Fruit fly (Drosophila melanogaster): ENCODE results near the gene CG42779.

CG42779 gene

DNA sequence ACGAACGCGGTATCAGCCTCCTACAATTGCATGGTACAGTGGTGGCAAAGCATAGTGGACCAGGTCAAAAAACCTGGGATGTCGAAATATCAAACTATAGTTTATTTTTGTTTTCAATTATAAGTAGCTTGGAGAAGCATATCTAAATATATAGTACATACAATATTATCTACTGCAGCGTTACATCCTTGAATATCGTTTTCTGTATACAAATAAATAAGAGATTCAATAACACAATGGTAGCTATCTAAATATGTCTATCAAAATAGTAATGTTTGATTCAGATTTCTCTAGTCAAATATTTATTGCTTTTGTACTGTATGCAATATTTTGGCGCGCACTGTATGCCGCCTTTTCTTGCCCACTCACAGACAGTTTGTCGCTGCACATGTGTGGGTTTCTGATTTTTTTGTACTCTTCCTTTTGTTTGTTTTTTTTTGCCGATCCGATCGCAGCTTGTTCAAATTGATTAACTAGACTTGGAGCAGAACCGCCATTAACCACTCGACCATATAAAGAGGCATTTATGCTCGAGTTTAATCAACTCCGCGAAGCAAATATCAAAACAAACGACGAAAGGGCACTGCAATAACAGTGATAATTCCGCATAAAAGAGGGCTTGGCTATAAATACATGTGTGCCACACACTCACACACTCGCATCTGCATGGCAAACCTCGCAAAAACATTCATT lies 40.6 kb upstream of the CG42779 start (continued):
- TF ChIP-seq Deaf1 (tag; optimal IDR thresholded peaks at IDR 0.05) (peak; percentile 80), Lim3 (GFP tag; IDR thresholded peaks at IDR 0.05) (peak; percentile 80), sqz (GFP tag; optimal IDR thresholded peaks at IDR 0.05) (peak; percentile 88), chif (GFP tag; optimal IDR thresholded peaks at IDR 0.05) (peak; percentile 89 to 93), CG5953 (GFP tag; IDR thresholded peaks at IDR 0.05) (peak; percentile 92), ems (GFP tag; optimal IDR thresholded peaks at IDR 0.05) (peak; percentile 92), CG9932 (GFP tag; IDR thresholded peaks at IDR 0.05) (peak; percentile 86), CG12155 (GFP tag; optimal IDR thresholded peaks at IDR 0.05) (peak; percentile 87), p53 (GFP tag; optimal IDR thresholded peaks at IDR 0.05) (peak; percentile 63), nerfin-2 (GFP tag; IDR thresholded peaks at IDR 0.05; ENCODE audit: partially characterized antibody) (no peak), corto (GFP tag; optimal IDR thresholded peaks at IDR 0.05) (peak; percentile 65), H2.0 (GFP tag; IDR thresholded peaks at IDR 0.05) (peak; percentile 86), wor (GFP tag; IDR thresholded peaks at IDR 0.05) (peak; percentile 92), CG17612 (GFP tag; IDR thresholded peaks at IDR 0.05) (peak; percentile 81), Rfx (GFP tag; IDR thresholded peaks at IDR 0.05) (peak; percentile 92), CG1529 (GFP tag; optimal IDR thresholded peaks at IDR 0.05) (peak; percentile 96), stwl (tag; optimal IDR thresholded peaks at IDR 0.05) (peak; percentile 40), Sry-δ (GFP tag; optimal IDR thresholded peaks at IDR 0.05) (no peak), cg (GFP tag; optimal IDR thresholded peaks at IDR 0.05) (peak; percentile 26), CG12391 (tag; optimal IDR thresholded peaks at IDR 0.05) (peak; percentile 98), zf30C (GFP tag; optimal IDR thresholded peaks at IDR 0.05) (no peak), z (GFP tag; IDR thresholded peaks at IDR 0.05) (peak; percentile 74; the same call in 2 of the 3 replicates), CG9876 (GFP tag; optimal IDR thresholded peaks at IDR 0.05) (peak; percentile 50), CG2120 (GFP tag; optimal IDR thresholded peaks at IDR 0.05) (peak; percentile 94), pnt (GFP tag; optimal IDR thresholded peaks at IDR 0.05) (peak; percentile 87), CG13624 (GFP tag; optimal IDR thresholded peaks at IDR 0.05) (peak; percentile 92), sima (GFP tag; optimal IDR thresholded peaks at IDR 0.05) (peak; percentile 82), jigr1 (GFP tag; IDR thresholded peaks at IDR 0.05) (peak; percentile 86; the same call in 2 of the 3 replicates), grn (GFP tag; optimal IDR thresholded peaks at IDR 0.05) (peak; percentile 80), zfh2 (GFP tag; optimal IDR thresholded peaks at IDR 0.05) (peak; percentile 86), CG7987 (GFP tag; optimal IDR thresholded peaks at IDR 0.05) (peak; percentile 79), Oli (tag; optimal IDR thresholded peaks at IDR 0.05) (peak; percentile 97), prd (optimal IDR thresholded peaks at IDR 0.05) (no peak), prd (GFP tag; IDR thresholded peaks at IDR 0.05) (peak; percentile 94), lmd (GFP tag; IDR thresholded peaks at IDR 0.05) (peak; percentile 94), mirr (GFP tag; optimal IDR thresholded peaks at IDR 0.05) (peak; percentile 8), CG4282 (GFP tag; optimal IDR thresholded peaks at IDR 0.05) (peak; percentile 69), tx (GFP tag; optimal IDR thresholded peaks at IDR 0.05) (peak; percentile 77), onecut (GFP tag; IDR thresholded peaks at IDR 0.05) (peak; percentile 91), YL-1 (GFP tag; optimal IDR thresholded peaks at IDR 0.05) (peak; percentile 85), CG10959 (GFP tag; IDR thresholded peaks at IDR 0.05) (peak; percentile 77), CG4404 (GFP tag; IDR thresholded peaks at IDR 0.05) (peak; percentile 78), schlank (tag; optimal IDR thresholded peaks at IDR 0.05) (peak; percentile 81), dati (GFP tag; IDR thresholded peaks at IDR 0.05) (peak; percentile 73), otp (GFP tag; IDR thresholded peaks at IDR 0.05) (peak; percentile 92), Fer1 (GFP tag; optimal IDR thresholded peaks at IDR 0.05) (peak; percentile 97), Poxn (GFP tag; IDR thresholded peaks at IDR 0.05) (peak; percentile 56), dmrt11E (tag; optimal IDR thresholded peaks at IDR 0.05) (peak; percentile 96), CG18764 (GFP tag; optimal IDR thresholded peaks at IDR 0.05) (peak; percentile 91), CG4328 (GFP tag; optimal IDR thresholded peaks at IDR 0.05) (peak; percentile 91), CG18262 (tag; optimal IDR thresholded peaks at IDR 0.05) (peak; percentile 98)

All from whole organism, embryonic.